Fruit fly (Drosophila melanogaster): ENCODE results near the gene CG6462.
A peak's percentile ranks its signal among the peaks of the same experiment; 100 is the strongest.

Gene CG6462

DNA sequence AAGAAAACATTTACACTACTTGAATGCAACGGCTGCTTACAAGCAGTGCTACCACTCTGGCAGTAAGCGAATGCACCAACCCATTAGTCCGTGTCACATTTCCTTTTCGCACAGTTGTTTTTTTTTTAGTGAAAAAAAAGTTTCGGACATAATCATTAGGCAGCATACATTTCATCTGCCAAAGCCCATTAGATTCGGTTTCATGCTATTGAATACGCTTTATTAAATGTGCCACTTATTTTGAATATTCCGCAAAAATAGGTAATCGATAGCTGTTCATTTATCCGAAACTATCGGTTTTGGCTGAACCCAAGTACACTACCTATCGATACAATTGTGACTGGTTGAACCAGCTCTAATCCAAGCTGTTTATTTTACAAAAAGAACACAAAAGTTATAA lies 17.9 kb downstream of the CG6462 start, which contains the start of gene tant:
TSS of gene tant (plus strand) at position 334 of the 400 bp plus-strand sequence.
- TF ChIP-seq cic (GFP tag; optimal IDR thresholded peaks at IDR 0.05) = no peak
- no peak for TF ChIP-seq CG7045 (GFP tag; optimal IDR thresholded peaks at IDR 0.05)
- no peak for TF ChIP-seq kay (GFP tag; ENCODE audit: borderline replicate concordance)
- no peak for TF ChIP-seq Crg-1 (GFP tag; optimal IDR thresholded peaks at IDR 0.05)
- TF ChIP-seq Mnt (GFP tag; optimal IDR thresholded peaks at IDR 0.05) = no peak
- TF ChIP-seq Hr96 (GFP tag; optimal IDR thresholded peaks at IDR 0.05) = peak; percentile 11
- no peak for TF ChIP-seq CG1620 (GFP tag; optimal IDR thresholded peaks at IDR 0.05)
- no peak for TF ChIP-seq CG14711 (tag; optimal IDR thresholded peaks at IDR 0.05)
- TF ChIP-seq toe (GFP tag; optimal IDR thresholded peaks at IDR 0.05) = no peak
- TF ChIP-seq bab1 (GFP tag; optimal IDR thresholded peaks at IDR 0.05) = peak; percentile 19
- TF ChIP-seq CG11617 (GFP tag; optimal IDR thresholded peaks at IDR 0.05) = no peak
- no peak for TF ChIP-seq CG7101 (tag; optimal IDR thresholded peaks at IDR 0.05)
- TF ChIP-seq pad (GFP tag; optimal IDR thresholded peaks at IDR 0.05) = no peak
- TF ChIP-seq CG33017 (tag; optimal IDR thresholded peaks at IDR 0.05) = no peak
- peak; percentile 3 for TF ChIP-seq ovo (GFP tag; optimal IDR thresholded peaks at IDR 0.05)

DNA sequence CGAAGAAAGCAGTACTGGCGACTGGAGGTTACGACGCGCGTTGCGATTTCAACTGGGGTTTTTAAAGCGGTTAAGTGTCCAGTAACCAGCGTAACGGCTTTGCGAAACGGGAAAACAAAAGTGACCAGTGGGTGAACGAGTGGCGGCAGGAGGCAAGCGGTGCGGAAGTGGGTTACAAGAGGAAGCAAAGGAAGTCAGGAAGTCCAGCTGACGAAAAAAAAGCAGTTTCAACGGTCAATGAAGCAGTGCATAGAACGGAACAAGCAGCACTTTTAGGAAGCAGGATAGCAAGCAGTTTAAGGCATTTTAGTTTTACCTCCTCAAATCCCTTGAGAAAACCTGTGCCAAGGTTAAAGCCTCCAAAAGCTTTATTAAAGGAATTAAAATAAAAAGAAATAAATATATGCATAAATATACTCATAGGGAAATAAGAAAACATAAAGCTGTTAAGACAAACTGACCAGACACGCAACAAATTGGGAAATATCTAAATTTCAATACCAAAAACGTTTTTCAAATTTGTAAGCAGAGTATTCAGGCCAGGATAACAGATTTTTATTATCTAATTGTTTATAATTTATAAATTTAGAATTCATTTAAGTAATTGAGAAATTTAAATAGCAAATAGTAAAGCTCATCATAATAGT lies 22.3 kb downstream of the CG6462 start, which contains the start of gene CG6592:
TSS of gene CG6592 (plus strand) at position 597 of the 647 bp plus-strand sequence.
- TF ChIP-seq tj (GFP tag; optimal IDR thresholded peaks at IDR 0.05) (no peak), Hr96 (GFP tag; optimal IDR thresholded peaks at IDR 0.05) (no peak), cic (GFP tag; optimal IDR thresholded peaks at IDR 0.05) (no peak), CG7045 (GFP tag; optimal IDR thresholded peaks at IDR 0.05) (no peak), CG11617 (GFP tag; optimal IDR thresholded peaks at IDR 0.05) (no peak), CG12768 (GFP tag; optimal IDR thresholded peaks at IDR 0.05) (no peak), cnc (optimal IDR thresholded peaks at IDR 0.05) (no peak), Clk (GFP tag; optimal IDR thresholded peaks at IDR 0.05) (no peak), pad (GFP tag; optimal IDR thresholded peaks at IDR 0.05) (no peak), CG14711 (tag; optimal IDR thresholded peaks at IDR 0.05) (no peak), kay (GFP tag; ENCODE audit: borderline replicate concordance) (no peak), ovo (GFP tag; optimal IDR thresholded peaks at IDR 0.05) (no peak), CG33017 (tag; optimal IDR thresholded peaks at IDR 0.05) (no peak)

DNA sequence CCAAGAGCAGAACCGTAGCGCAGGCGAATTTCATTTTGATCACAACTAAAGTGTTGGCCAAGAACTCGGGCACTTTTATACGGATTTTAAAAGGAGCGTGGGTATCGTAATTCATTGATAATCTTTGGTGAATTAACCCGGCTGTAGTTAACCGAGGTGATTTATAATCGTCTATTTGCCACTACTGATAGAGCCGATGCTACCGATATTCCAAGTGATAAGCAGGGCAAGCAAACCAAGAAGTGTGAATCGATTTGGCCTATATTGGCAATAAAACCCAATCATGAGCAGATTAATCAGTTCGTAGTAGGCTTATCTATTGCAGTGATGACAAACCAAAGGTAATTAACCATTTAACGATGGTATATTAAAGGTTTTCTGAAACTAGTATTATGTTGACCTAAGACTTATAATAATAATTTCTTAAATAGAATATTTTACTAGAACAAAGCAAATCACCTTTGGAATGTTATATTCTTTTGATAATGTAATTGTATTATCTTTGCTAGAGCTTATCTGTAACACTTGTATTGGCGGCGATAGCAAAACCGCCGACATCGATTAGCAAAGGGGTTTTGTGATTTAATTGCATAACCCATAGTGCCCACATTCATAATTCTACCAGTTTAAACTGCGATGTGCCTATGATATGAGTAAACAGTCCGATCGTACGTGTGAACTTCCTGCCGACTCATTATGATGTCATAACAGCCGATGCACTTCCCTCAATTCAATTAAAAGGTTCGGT lies 26.1 kb downstream of the CG6462 start, which contains the start of gene CG10472:
TSS of gene CG10472 (minus strand) at position 51 of the 748 bp plus-strand sequence.
- TF ChIP-seq cic (GFP tag; optimal IDR thresholded peaks at IDR 0.05) (peak; percentile 82), CG12768 (GFP tag; optimal IDR thresholded peaks at IDR 0.05) (peak; percentile 13), CG11617 (GFP tag; optimal IDR thresholded peaks at IDR 0.05) (no peak), kay (GFP tag; ENCODE audit: borderline replicate concordance) (peak; percentile 76)

DNA sequence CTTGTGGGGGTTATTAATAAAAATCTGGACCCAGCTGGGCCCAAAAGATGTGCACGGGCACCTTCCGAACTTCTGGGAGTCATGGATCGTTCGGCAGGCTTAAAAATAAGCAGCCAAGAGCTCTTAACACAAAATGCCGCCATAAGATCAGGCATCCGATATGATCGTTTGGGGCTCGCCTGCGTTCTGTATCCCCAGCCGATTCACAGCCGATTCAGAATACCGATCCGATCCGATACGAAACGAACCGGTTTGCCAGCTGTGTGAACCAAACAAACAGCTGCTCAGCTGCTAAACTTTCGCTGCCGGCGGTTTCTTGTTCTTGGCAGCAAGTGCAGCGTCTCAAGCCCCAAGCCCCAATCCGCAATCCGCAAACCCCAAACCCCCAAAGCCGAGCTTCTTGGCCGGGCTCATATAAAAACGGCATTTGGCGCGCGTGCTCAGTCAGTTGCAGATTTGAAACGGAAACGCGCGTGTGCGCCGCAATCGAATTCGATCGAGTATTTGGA lies 29.0 kb downstream of the CG6462 start, which contains the start of gene CG42269:
TSS of gene CG42269 (plus strand) at position 416 of the 509 bp plus-strand sequence.
- TF ChIP-seq toe (GFP tag; optimal IDR thresholded peaks at IDR 0.05) (no peak), Mnt (GFP tag; optimal IDR thresholded peaks at IDR 0.05) (no peak), CG1620 (GFP tag; optimal IDR thresholded peaks at IDR 0.05) (no peak), bab1 (GFP tag; optimal IDR thresholded peaks at IDR 0.05) (no peak), CG7101 (tag; optimal IDR thresholded peaks at IDR 0.05) (no peak), CG33017 (tag; optimal IDR thresholded peaks at IDR 0.05) (no peak), ovo (GFP tag; optimal IDR thresholded peaks at IDR 0.05) (no peak), CG12768 (GFP tag; optimal IDR thresholded peaks at IDR 0.05) (no peak), tj (GFP tag; optimal IDR thresholded peaks at IDR 0.05) (no peak)

DNA sequence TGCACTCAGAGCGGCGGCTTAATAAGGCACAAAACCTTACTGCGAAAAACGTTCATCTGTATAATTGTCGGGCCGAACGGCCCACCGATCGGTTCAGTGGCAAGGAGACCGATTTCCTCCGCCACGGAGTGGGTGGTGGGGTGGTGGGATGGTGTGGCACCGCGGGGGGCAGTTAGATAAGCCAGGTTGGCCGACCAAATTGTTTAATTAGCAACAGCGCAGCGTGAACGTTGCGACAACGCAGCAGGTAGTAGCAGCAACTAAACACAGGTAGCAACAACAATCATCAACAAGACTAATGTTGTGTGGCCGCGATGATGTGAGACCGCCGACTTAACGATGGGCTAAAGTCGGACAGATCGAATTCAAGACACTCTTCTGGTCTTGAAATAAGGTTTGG lies 31.3 kb downstream of the CG6462 start:
- TF ChIP-seq kay (GFP tag; ENCODE audit: borderline replicate concordance) (no peak), cic (GFP tag; optimal IDR thresholded peaks at IDR 0.05) (no peak), CG5204 (GFP tag; optimal IDR thresholded peaks at IDR 0.05) (no peak), Crg-1 (GFP tag; optimal IDR thresholded peaks at IDR 0.05) (no peak), CG1620 (GFP tag; optimal IDR thresholded peaks at IDR 0.05) (no peak), CG14711 (tag; optimal IDR thresholded peaks at IDR 0.05) (no peak)

DNA sequence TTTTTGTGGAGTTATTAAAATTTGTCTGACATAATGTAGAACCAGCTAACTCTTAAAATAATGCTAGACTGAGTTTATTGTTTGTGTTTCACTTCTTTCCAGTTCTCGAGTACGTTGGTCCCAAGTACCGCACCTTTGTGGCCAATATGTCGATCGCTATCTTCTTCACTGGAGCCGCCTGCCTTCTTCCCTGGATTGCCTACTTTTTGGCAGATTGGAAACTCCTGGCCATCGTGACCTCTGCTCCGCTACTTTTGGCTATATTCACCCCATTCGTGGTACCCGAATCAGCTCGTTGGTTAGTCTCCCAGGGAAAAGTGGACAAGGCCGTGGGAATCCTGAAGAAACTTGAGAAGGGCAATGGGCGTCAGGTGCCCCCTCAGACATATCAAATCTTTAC lies 33.2 kb downstream of the CG6462 start:
- TF ChIP-seq cic (GFP tag; optimal IDR thresholded peaks at IDR 0.05) = no peak
- TF ChIP-seq CG33017 (tag; optimal IDR thresholded peaks at IDR 0.05) = no peak
- TF ChIP-seq CG7101 (tag; optimal IDR thresholded peaks at IDR 0.05) = no peak
- TF ChIP-seq tj (GFP tag; optimal IDR thresholded peaks at IDR 0.05) = no peak

Data from whole organism, adult.